Worm (Caenorhabditis elegans) whole organism, young adult: ENCODE measurements around the gene pals-23.

Experiments
- B0019.2 ChIP-seq: fragments of 200-800 bp; sonication (Bioruptor generic); conservative IDR thresholded peaks from 2 replicates; pipeline ENCODE4 v1.3.6; 2022; ENCODE audit warnings: missing genetic modification reagents, missing genetic modification characterization, missing compliant biosample characterization
- B0035.1 ChIP-seq: sonication (generic microtip); optimal IDR thresholded peaks from 2 replicates; lab custom pipeline; 2016; ENCODE audit warnings: missing genetic modification characterization, mild to moderate bottlenecking, missing compliant biosample characterization, missing genotype, missing genetic modification reagents
- B0261.1 ChIP-seq: sonication (generic microtip); optimal IDR thresholded peaks from 2 replicates; lab custom pipeline; 2016; ENCODE audit warnings: mild to moderate bottlenecking, missing genetic modification characterization, moderate library complexity, missing compliant biosample characterization
- C17E4.6 ChIP-seq: fragments of 200-800 bp; sonication (Bioruptor generic); IDR thresholded peaks from 2 replicates; pipeline ENCODE4 v1.3.6; 2022; ENCODE audit warnings: missing genetic modification reagents, missing genetic modification characterization, missing compliant biosample characterization
- F23B12.7 ChIP-seq: sonication (generic microtip); optimal IDR thresholded peaks from 2 replicates; lab custom pipeline; 2017; ENCODE audit warnings: missing genetic modification characterization, mild to moderate bottlenecking, missing compliant biosample characterization, antibody characterized with exemption, moderate library complexity; ENCODE audit not compliant: insufficient read depth
- F33H1.4 ChIP-seq: fragments of 200-800 bp; sonication (Bioruptor generic); IDR thresholded peaks from 2 replicates; pipeline ENCODE4 v1.3.6; 2022; ENCODE audit warnings: missing genetic modification reagents, missing genetic modification characterization, missing compliant biosample characterization
- F49E8.2 ChIP-seq: sonication (generic microtip); optimal IDR thresholded peaks from 3 replicates; lab custom pipeline; 2017; ENCODE audit warnings: missing genetic modification characterization, mild to moderate bottlenecking, missing compliant biosample characterization, antibody characterized with exemption, moderate library complexity; ENCODE audit not compliant: insufficient read depth
- Y53F4B.3 ChIP-seq: fragments of 200-800 bp; sonication (Bioruptor generic); IDR thresholded peaks from 2 replicates; pipeline ENCODE4 v1.3.6; 2022; ENCODE audit warnings: missing genetic modification reagents, missing genetic modification characterization, missing compliant biosample characterization
- Y67H2A.10 ChIP-seq: fragments of 200-800 bp; sonication (Bioruptor generic); conservative IDR thresholded peaks from 2 replicates; pipeline ENCODE4 v1.3.6; 2022; ENCODE audit warnings: missing genetic modification reagents, missing genetic modification characterization, missing compliant biosample characterization
- Y79H2A.3 ChIP-seq: fragments of 200-800 bp; sonication (Bioruptor generic); conservative IDR thresholded peaks from 2 replicates; pipeline ENCODE4 v1.3.6; 2022; ENCODE audit warnings: missing genetic modification reagents, missing genetic modification characterization, missing compliant biosample characterization
- ama-1 ChIP-seq, 3 experiments: fragments of 150-350 bp in 1 of 3; sonication (generic microtip) in 2 of 3; optimal IDR thresholded peaks; 2 replicates each; lab custom pipeline; 2014 to 2018; ENCODE audit warnings: missing biosample characterization in 2 of 3, missing genetic modification characterization in 2 of 3, missing genetic modification reagents in 2 of 3
- aptf-3 ChIP-seq: fragments of 200-800 bp; sonication (Bioruptor generic); IDR thresholded peaks from 2 replicates; pipeline ENCODE4 v1.3.6; 2022; ENCODE audit warnings: missing genetic modification characterization, missing compliant biosample characterization
- athp-1 ChIP-seq: sonication (generic microtip); optimal IDR thresholded peaks from 2 replicates; lab custom pipeline; 2017; ENCODE audit warnings: mild to moderate bottlenecking, missing genetic modification characterization, missing compliant biosample characterization
- attf-5 ChIP-seq: fragments of 200-800 bp; sonication (Bioruptor generic); optimal IDR thresholded peaks from 2 replicates; lab custom pipeline; 2018; ENCODE audit warnings: mild to moderate bottlenecking, missing genetic modification characterization, missing compliant biosample characterization
- bed-2 ChIP-seq: fragments of 200-800 bp; sonication (Bioruptor generic); IDR thresholded peaks from 2 replicates; pipeline ENCODE4 v1.3.6; 2022; ENCODE audit warnings: missing genetic modification reagents, missing genetic modification characterization, missing compliant biosample characterization
- ceh-27 ChIP-seq: fragments of 200-800 bp; sonication (Bioruptor generic); optimal IDR thresholded peaks from 2 replicates; lab custom pipeline; 2018; ENCODE audit warnings: mild to moderate bottlenecking, missing genetic modification characterization, moderate library complexity, missing compliant biosample characterization
- ceh-58 ChIP-seq: fragments of 200-800 bp; sonication (Bioruptor generic); IDR thresholded peaks from 2 replicates; pipeline ENCODE4 v1.3.6; 2022; ENCODE audit warnings: missing genetic modification characterization, missing compliant biosample characterization
- chd-7 ChIP-seq: sonication (generic microtip); optimal IDR thresholded peaks from 2 replicates; lab custom pipeline; 2016; ENCODE audit warnings: mild to moderate bottlenecking, missing genetic modification characterization, moderate library complexity, missing compliant biosample characterization
- dpl-1 ChIP-seq: fragments of 150-350 bp; optimal IDR thresholded peaks from 2 replicates; lab custom pipeline; 2014; ENCODE audit warnings: missing biosample characterization, missing genetic modification reagents, missing genetic modification characterization
- egl-18 ChIP-seq: fragments of 200-800 bp; sonication (Bioruptor generic); IDR thresholded peaks from 2 replicates; pipeline ENCODE4 v1.3.6; 2022; ENCODE audit warnings: missing genetic modification reagents, missing genetic modification characterization, missing compliant biosample characterization
- fkh-3 ChIP-seq: sonication (generic microtip); optimal IDR thresholded peaks from 2 replicates; lab custom pipeline; 2016; ENCODE audit warnings: mild to moderate bottlenecking, missing genetic modification characterization, missing compliant biosample characterization
- him-1 ChIP-seq: sonication (generic microtip); optimal IDR thresholded peaks from 2 replicates; lab custom pipeline; 2016; ENCODE audit warnings: missing genotype, missing genetic modification reagents, missing genetic modification characterization, missing compliant biosample characterization
- hlh-12 ChIP-seq: sonication (generic microtip); optimal IDR thresholded peaks from 2 replicates; lab custom pipeline; 2016; ENCODE audit warnings: missing genetic modification characterization, missing compliant biosample characterization
- hlh-26 ChIP-seq: fragments of 200-800 bp; sonication (Bioruptor generic); conservative IDR thresholded peaks from 2 replicates; pipeline ENCODE4 v1.3.6; 2022; ENCODE audit warnings: missing genetic modification reagents, missing genetic modification characterization, missing compliant biosample characterization
- hrde-1 ChIP-seq: sonication (generic microtip); optimal IDR thresholded peaks from 2 replicates; lab custom pipeline; 2016; ENCODE audit warnings: missing genetic modification characterization, mild to moderate bottlenecking, missing compliant biosample characterization, moderate library complexity, missing genotype, missing genetic modification reagents, borderline replicate concordance
- let-607 ChIP-seq, 2 experiments: fragments of 200-800 bp in 1 of 2; sonication (Bioruptor generic) in 1 of 2; sonication (generic microtip) in 1 of 2; optimal IDR thresholded peaks; 2 replicates each; lab custom pipeline; 2016 to 2018; ENCODE audit warnings: mild to moderate bottlenecking in 2 of 2, missing compliant biosample characterization in 2 of 2, missing genetic modification characterization in 2 of 2, moderate library complexity in 2 of 2, missing genotype in 1 of 2
- lin-54 ChIP-seq: fragments of 200-800 bp; sonication (Bioruptor generic); optimal IDR thresholded peaks from 2 replicates; lab custom pipeline; 2018; ENCODE audit warnings: mild to moderate bottlenecking, missing genetic modification characterization, missing compliant biosample characterization
- lsy-27 ChIP-seq: sonication (generic microtip); optimal IDR thresholded peaks from 2 replicates; lab custom pipeline; 2017; ENCODE audit warnings: missing genetic modification characterization, mild to moderate bottlenecking, missing compliant biosample characterization, antibody characterized with exemption, missing genotype, borderline replicate concordance; ENCODE audit not compliant: insufficient read depth
- madf-3 ChIP-seq: fragments of 200-800 bp; sonication (Bioruptor generic); IDR thresholded peaks from 2 replicates; pipeline ENCODE4 v1.3.6; 2022; ENCODE audit warnings: missing genetic modification reagents, missing genetic modification characterization, missing compliant biosample characterization
- madf-8 ChIP-seq: fragments of 200-800 bp; sonication (Bioruptor generic); conservative IDR thresholded peaks from 2 replicates; pipeline ENCODE4 v1.3.6; 2022; ENCODE audit warnings: missing genetic modification reagents, missing genetic modification characterization, missing compliant biosample characterization
- mxl-1 ChIP-seq: sonication (generic microtip); optimal IDR thresholded peaks from 2 replicates; lab custom pipeline; 2016; ENCODE audit warnings: missing genetic modification characterization, missing compliant biosample characterization
- nfya-1 ChIP-seq: sonication (generic microtip); optimal IDR thresholded peaks from 2 replicates; lab custom pipeline; 2017; ENCODE audit warnings: antibody characterized with exemption, missing compliant biosample characterization, missing genetic modification characterization, borderline replicate concordance; ENCODE audit not compliant: insufficient read depth
- nhr-120 ChIP-seq: fragments of 200-800 bp; sonication (Bioruptor generic); IDR thresholded peaks from 2 replicates; pipeline ENCODE4 v1.3.6; 2022; ENCODE audit warnings: missing genetic modification characterization, missing compliant biosample characterization
- nhr-179 ChIP-seq: sonication (generic microtip); optimal IDR thresholded peaks from 2 replicates; lab custom pipeline; 2016; ENCODE audit warnings: mild to moderate bottlenecking, missing genetic modification characterization, missing compliant biosample characterization
- nhr-27 ChIP-seq: fragments of 200-800 bp; sonication (Bioruptor generic); optimal IDR thresholded peaks from 2 replicates; lab custom pipeline; 2018; ENCODE audit warnings: mild to moderate bottlenecking, missing genetic modification characterization, moderate library complexity, missing compliant biosample characterization
- rec-8 ChIP-seq, 2 experiments: sonication (generic microtip); optimal IDR thresholded peaks; 2 replicates each; lab custom pipeline; 2016; ENCODE audit warnings: mild to moderate bottlenecking in 2 of 2, missing genetic modification characterization in 2 of 2, missing genetic modification reagents in 2 of 2, missing genotype in 2 of 2, missing biosample characterization in 1 of 2, missing compliant biosample characterization in 1 of 2, moderate library complexity in 1 of 2
- snpc-1.3 ChIP-seq: sonication (generic microtip); optimal IDR thresholded peaks from 2 replicates; lab custom pipeline; 2017; ENCODE audit warnings: missing genetic modification characterization, mild to moderate bottlenecking, missing compliant biosample characterization, antibody characterized with exemption, moderate library complexity, missing genotype, missing genetic modification reagents; ENCODE audit not compliant: insufficient read depth
- snpc-4 ChIP-seq, 5 experiments: fragments of 150-350 bp in 1 of 5; sonication (generic microtip) in 4 of 5; optimal IDR thresholded peaks; 2 replicates each; lab custom pipeline; 2014 to 2018; ENCODE audit warnings: missing genetic modification characterization in 5 of 5, missing biosample characterization in 3 of 5, antibody characterized with exemption in 2 of 5, mild to moderate bottlenecking in 2 of 5, missing compliant biosample characterization in 2 of 5, missing genotype in 2 of 5, moderate library complexity in 2 of 5, missing genetic modification reagents in 1 of 5
- tlf-1 ChIP-seq: fragments of 200-800 bp; sonication (Bioruptor generic); optimal IDR thresholded peaks from 2 replicates; lab custom pipeline; 2018; ENCODE audit warnings: mild to moderate bottlenecking, missing genetic modification characterization, missing compliant biosample characterization
- zim-3 ChIP-seq: sonication (generic microtip); optimal IDR thresholded peaks from 2 replicates; lab custom pipeline; 2017; ENCODE audit warnings: mild to moderate bottlenecking, missing genetic modification characterization, moderate library complexity, missing compliant biosample characterization
- ztf-3 ChIP-seq: fragments of 200-800 bp; sonication (Bioruptor generic); optimal IDR thresholded peaks from 2 replicates; lab custom pipeline; 2018; ENCODE audit warnings: mild to moderate bottlenecking, missing genetic modification characterization, missing compliant biosample characterization

Gene pals-23

ce11 chrIII:89155-89554, 35.4 kb upstream of the pals-23 start (continued):
- peak; percentile 40 for TF ChIP-seq chd-7 (tag; lab: Kevin White, UChicago)
- TF ChIP-seq bed-2 (GFP tag; lab: Robert Waterston, UW), result no peak
- TF ChIP-seq madf-8, result no peak
- no peak for TF ChIP-seq Y67H2A.10 (GFP tag; lab: Robert Waterston, UW)
- TF ChIP-seq attf-5 (GFP tag; lab: Kevin White, UChicago), result peak; percentile 41
- peak; percentile 71 for TF ChIP-seq C17E4.6 (GFP tag; lab: Robert Waterston, UW)
- TF ChIP-seq mxl-1, result peak; percentile 38
- peak; percentile 29 to 54 for TF ChIP-seq rec-8 (tag; optimal IDR thresholded peaks at IDR 0.05; lab: Kevin White, UChicago)
- TF ChIP-seq F33H1.4, result peak; percentile 37; the same call in 1 of the 2 replicates
- peak; percentile 73 for TF ChIP-seq athp-1 (tag; lab: Kevin White, UChicago)
- TF ChIP-seq fkh-3, result no peak
- peak; percentile 64 for TF ChIP-seq F49E8.2
- TF ChIP-seq B0035.1 (tag; lab: Kevin White, UChicago), result peak; percentile 73
- TF ChIP-seq tlf-1, result peak; percentile 63
- no peak for TF ChIP-seq aptf-3
- peak in 1 of 2 experiments; percentile 18 for TF ChIP-seq let-607 (tag; optimal IDR thresholded peaks at IDR 0.05; lab: Kevin White, UChicago)
- TF ChIP-seq madf-3 (GFP tag; lab: Robert Waterston, UW), result 0 out of 2 replicates have a peak, but pooled peaks have one; percentile 15
- TF ChIP-seq nhr-27 (tag; lab: Kevin White, UChicago), result no peak
- peak; percentile 49 for TF ChIP-seq snpc-4 (GFP tag; optimal IDR thresholded peaks at IDR 0.05; lab: Kevin White, UChicago)
- peak in 3 of 4 experiments; percentile 49 to 67 (median 61) for TF ChIP-seq snpc-4 (tag; optimal IDR thresholded peaks at IDR 0.05; lab: Kevin White, UChicago)
- TF ChIP-seq ceh-58 (GFP tag; lab: Robert Waterston, UW), result 0 out of 2 replicates have a peak, but pooled peaks have one; percentile 39
- TF ChIP-seq zim-3 (tag; lab: Kevin White, UChicago), result peak; percentile 92
- peak; percentile 84 for TF ChIP-seq him-1 (tag; lab: Kevin White, UChicago)
- TF ChIP-seq F23B12.7 (tag; lab: Kevin White, UChicago), result peak; percentile 74
- no peak for TF ChIP-seq nfya-1
- no peak for TF ChIP-seq hlh-26 (GFP tag; lab: Robert Waterston, UW)
- no peak for TF ChIP-seq hlh-12
- TF ChIP-seq lsy-27, result peak; percentile 72
- peak; percentile 42 for TF ChIP-seq ceh-27
- peak; percentile 65 for TF ChIP-seq hrde-1
- TF ChIP-seq Y53F4B.3 (GFP tag; lab: Robert Waterston, UW), result peak; percentile 68
- TF ChIP-seq Y79H2A.3 (GFP tag; lab: Robert Waterston, UW), result no peak
- TF ChIP-seq dpl-1 (GFP tag; lab: Kevin White, UChicago), result no peak
- peak; percentile 68 for TF ChIP-seq lin-54 (GFP tag; lab: Kevin White, UChicago)
- TF ChIP-seq B0261.1 (tag; lab: Kevin White, UChicago), result peak; percentile 79
- TF ChIP-seq ztf-3, result no peak
- TF ChIP-seq B0019.2 (GFP tag; lab: Robert Waterston, UW), result peak; percentile 64; the same call in 1 of the 2 replicates
- no peak for TF ChIP-seq egl-18 (GFP tag; lab: Robert Waterston, UW)
- TF ChIP-seq ama-1 (optimal IDR thresholded peaks at IDR 0.05; lab: Kevin White, UChicago), result no peak
- TF ChIP-seq ama-1 (GFP tag; optimal IDR thresholded peaks at IDR 0.05; lab: Kevin White, UChicago), result peak; percentile 46 to 81
- TF ChIP-seq nhr-120, result no peak
- no peak for TF ChIP-seq nhr-179 (tag; lab: Kevin White, UChicago)
- peak; percentile 85 for TF ChIP-seq snpc-1.3
